Worm (Caenorhabditis elegans) whole organism, L4 larva: ENCODE measurements around the gene D2062.1.
"Not testable (repeated sequence)": the region's sequence is repeated elsewhere in the genome, so short reads cannot be mapped to it uniquely, and the experiment has no call there.

ENCODE experiments used
- F26F4.8 ChIP-seq: fragments of 200-800 bp; sonication (Bioruptor generic); conservative IDR thresholded peaks from 2 replicates; pipeline ENCODE4 v1.3.6; 2022; ENCODE audit warnings: missing genetic modification characterization, missing compliant biosample characterization
- R02D3.7 ChIP-seq: fragments of 150-350 bp; sonication (generic microtip); optimal IDR thresholded peaks from 3 replicates; lab custom pipeline; 2014; ENCODE audit warnings: missing biosample characterization, missing genetic modification characterization
- T20F7.1 ChIP-seq: fragments of 200-800 bp; sonication (Bioruptor generic); optimal IDR thresholded peaks from 2 replicates; lab custom pipeline; 2018; ENCODE audit warnings: mild to moderate bottlenecking, missing genetic modification characterization, missing compliant biosample characterization
- T26A8.4 ChIP-seq: fragments of 200-800 bp; sonication (Bioruptor generic); IDR thresholded peaks from 2 replicates; pipeline ENCODE4 v1.3.6; 2022; ENCODE audit warnings: missing genetic modification characterization, missing compliant biosample characterization
- aha-1 ChIP-seq: fragments of 150-350 bp; peaks from one replicate; lab custom pipeline; 2014; ENCODE audit warnings: missing biosample characterization, missing genetic modification characterization
- ama-1 ChIP-seq: fragments of 150-350 bp; optimal IDR thresholded peaks from 2 replicates; lab custom pipeline; 2014; ENCODE audit warnings: inconsistent platforms, mixed read lengths
- ceh-28 ChIP-seq: fragments of 150-350 bp; optimal IDR thresholded peaks from 2 replicates; lab custom pipeline; 2014; ENCODE audit warnings: missing biosample characterization, missing genetic modification reagents, missing genetic modification characterization
- duxl-1 ChIP-seq: sonication (generic microtip); optimal IDR thresholded peaks from 2 replicates; lab custom pipeline; 2016; ENCODE audit warnings: mild to moderate bottlenecking, missing genetic modification characterization, moderate library complexity, missing compliant biosample characterization; ENCODE audit not compliant: poor library complexity
- egl-27 ChIP-seq: sonication (generic microtip); optimal IDR thresholded peaks from 3 replicates; lab custom pipeline; 2017; ENCODE audit warnings: missing biosample characterization, missing genetic modification reagents, missing genetic modification characterization
- egl-43 ChIP-seq: fragments of 200-800 bp; sonication (Bioruptor generic); IDR thresholded peaks from 2 replicates; pipeline ENCODE4 v1.3.6; 2022; ENCODE audit warnings: missing genetic modification reagents, missing genetic modification characterization, missing compliant biosample characterization
- fos-1 ChIP-seq: fragments of 150-350 bp; optimal IDR thresholded peaks from 2 replicates; lab custom pipeline; 2014; ENCODE audit warnings: missing biosample characterization, missing genetic modification characterization
- gei-8 ChIP-seq: fragments of 200-800 bp; sonication (Bioruptor generic); optimal IDR thresholded peaks from 2 replicates; lab custom pipeline; 2018; ENCODE audit warnings: mild to moderate bottlenecking, missing genetic modification characterization, missing compliant biosample characterization
- hif-1 ChIP-seq, 2 experiments: sonication (generic microtip); optimal IDR thresholded peaks; 2 replicates each; lab custom pipeline; 2016 to 2017; ENCODE audit warnings: missing compliant biosample characterization in 2 of 2, missing genetic modification characterization in 2 of 2, missing genetic modification reagents in 2 of 2, missing genotype in 2 of 2, mild to moderate bottlenecking in 1 of 2
- lim-7 ChIP-seq: fragments of 200-800 bp; sonication (Bioruptor generic); IDR thresholded peaks from 2 replicates; pipeline ENCODE4 v1.3.6; 2022; ENCODE audit warnings: missing genetic modification characterization, missing compliant biosample characterization
- lin-1 ChIP-seq: fragments of 200-800 bp; sonication (Bioruptor generic); IDR thresholded peaks from 2 replicates; pipeline ENCODE4 v1.3.6; 2022; ENCODE audit warnings: missing genetic modification reagents, missing genetic modification characterization, missing compliant biosample characterization
- lin-13 ChIP-seq: fragments of 150-350 bp; optimal IDR thresholded peaks from 2 replicates; lab custom pipeline; 2014; ENCODE audit warnings: missing biosample characterization, missing genetic modification reagents, missing genetic modification characterization
- lsy-2 ChIP-seq, 2 experiments: fragments of 150-350 bp in 1 of 2; sonication (generic microtip) in 1 of 2; optimal IDR thresholded peaks; 2 replicates each; lab custom pipeline; 2014 to 2017; ENCODE audit warnings: missing biosample characterization in 2 of 2, missing genetic modification characterization in 2 of 2
- madf-9 ChIP-seq: fragments of 200-800 bp; sonication (Bioruptor generic); conservative IDR thresholded peaks from 2 replicates; pipeline ENCODE4 v1.3.6; 2022; ENCODE audit warnings: missing genetic modification reagents, missing genetic modification characterization, missing compliant biosample characterization
- mep-1 ChIP-seq: fragments of 150-350 bp; sonication (generic microtip); optimal IDR thresholded peaks from 3 replicates; lab custom pipeline; 2014; ENCODE audit warnings: missing biosample characterization, missing genetic modification characterization
- nhr-237 ChIP-seq: sonication (generic microtip); optimal IDR thresholded peaks from 2 replicates; lab custom pipeline; 2017; ENCODE audit warnings: missing biosample characterization, missing genetic modification characterization
- nhr-42 ChIP-seq: fragments of 200-800 bp; sonication (Bioruptor generic); IDR thresholded peaks from 2 replicates; pipeline ENCODE4 v1.3.6; 2022; ENCODE audit warnings: missing genetic modification characterization, missing compliant biosample characterization
- set-16 ChIP-seq: fragments of 200-800 bp; sonication (Bioruptor generic); IDR thresholded peaks from 2 replicates; pipeline ENCODE4 v1.3.6; 2022; ENCODE audit warnings: missing genetic modification reagents, missing genetic modification characterization, missing compliant biosample characterization
- spr-3 ChIP-seq: fragments of 200-800 bp; sonication (Bioruptor generic); optimal IDR thresholded peaks from 2 replicates; lab custom pipeline; 2018; ENCODE audit warnings: mild to moderate bottlenecking, missing genetic modification characterization, missing compliant biosample characterization
- unc-39 ChIP-seq: sonication (generic microtip); optimal IDR thresholded peaks from 2 replicates; lab custom pipeline; 2017; ENCODE audit warnings: missing biosample characterization, missing genetic modification characterization
- unc-62 ChIP-seq, 3 experiments: fragments of 150-350 bp in 1 of 3; sonication (generic microtip); optimal IDR thresholded peaks in 2 of 3; peaks in 1 of 3; 1 replicate in 1 of 3; 2 replicates in 2 of 3; lab custom pipeline; 2014 to 2017; ENCODE audit warnings: missing biosample characterization in 3 of 3, missing genetic modification characterization in 3 of 3, missing genetic modification reagents in 3 of 3, missing genotype in 1 of 3
- vab-7 ChIP-seq: fragments of 200-800 bp; sonication (Bioruptor generic); IDR thresholded peaks from 2 replicates; pipeline ENCODE4 v1.3.6; 2022; ENCODE audit warnings: missing genetic modification reagents, missing genetic modification characterization, missing compliant biosample characterization
- zag-1 ChIP-seq: fragments of 150-350 bp; optimal IDR thresholded peaks from 2 replicates; lab custom pipeline; 2014; ENCODE audit warnings: missing biosample characterization, missing genetic modification characterization
- zip-11 ChIP-seq: fragments of 200-800 bp; sonication (Bioruptor generic); IDR thresholded peaks from 2 replicates; pipeline ENCODE4 v1.3.6; 2022; ENCODE audit warnings: missing genetic modification characterization, missing compliant biosample characterization
- zip-2 ChIP-seq: fragments of 150-350 bp; optimal IDR thresholded peaks from 2 replicates; lab custom pipeline; 2014; ENCODE audit warnings: missing biosample characterization, missing genetic modification characterization

D2062.1 gene

DNA sequence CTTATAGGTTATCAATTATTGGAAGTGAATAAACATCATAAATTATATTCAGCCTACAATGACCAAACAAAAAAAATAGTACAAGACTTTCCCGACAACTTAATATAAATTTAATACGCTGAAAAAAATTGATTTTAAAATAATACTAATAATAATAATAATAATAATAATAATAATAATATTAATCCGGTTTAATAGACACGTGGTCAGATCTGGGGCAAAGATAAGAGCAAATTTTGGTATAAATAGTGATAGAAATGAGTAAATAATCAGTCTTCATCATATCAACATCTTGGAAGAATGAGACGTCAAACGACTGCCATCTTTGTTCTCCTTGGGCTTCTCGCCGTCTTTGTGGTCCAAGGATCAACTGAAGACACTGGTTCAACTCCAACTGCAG, 14.6 kb upstream of the D2062.1 start, which contains the start of gene msrp-5:
Gene msrp-5 (plus strand): TSS at position 301 of the 400 bp plus-strand sequence.
- TF ChIP-seq nhr-237 (tag; lab: Kevin White, UChicago); duxl-1 (tag; lab: Kevin White, UChicago); egl-27: not testable (repeated sequence)

DNA sequence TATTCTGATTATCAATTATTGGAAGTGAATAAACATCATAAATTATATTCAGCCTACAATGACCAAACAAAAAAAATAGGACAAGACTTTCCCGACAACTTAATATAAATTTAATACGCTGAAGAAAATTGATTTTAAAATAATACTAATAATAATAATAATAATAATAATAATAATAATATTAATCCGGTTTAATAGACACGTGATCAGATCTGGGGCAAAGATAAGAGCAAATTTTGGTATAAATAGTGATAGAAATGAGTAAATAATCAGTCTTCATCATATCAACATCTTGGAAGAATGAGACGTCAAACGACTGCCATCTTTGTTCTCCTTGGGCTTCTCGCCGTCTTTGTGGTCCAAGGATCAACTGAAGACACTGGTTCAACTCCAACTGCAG, 12.1 kb upstream of the D2062.1 start, which contains the start of gene msrp-6:
Gene msrp-6 (plus strand): TSS at position 301 of the 400 bp plus-strand sequence.
- TF ChIP-seq aha-1 (tag; lab: Kevin White, UChicago) (peak; percentile 25), unc-62 (GFP tag; optimal IDR thresholded peaks at IDR 0.05 in 1 of 2; lab: Kevin White, UChicago) (peak in 1 of 2 experiments; percentile 28)
- not testable (repeated sequence) for TF ChIP-seq unc-62 (tag; optimal IDR thresholded peaks at IDR 0.05; lab: Kevin White, UChicago)

DNA sequence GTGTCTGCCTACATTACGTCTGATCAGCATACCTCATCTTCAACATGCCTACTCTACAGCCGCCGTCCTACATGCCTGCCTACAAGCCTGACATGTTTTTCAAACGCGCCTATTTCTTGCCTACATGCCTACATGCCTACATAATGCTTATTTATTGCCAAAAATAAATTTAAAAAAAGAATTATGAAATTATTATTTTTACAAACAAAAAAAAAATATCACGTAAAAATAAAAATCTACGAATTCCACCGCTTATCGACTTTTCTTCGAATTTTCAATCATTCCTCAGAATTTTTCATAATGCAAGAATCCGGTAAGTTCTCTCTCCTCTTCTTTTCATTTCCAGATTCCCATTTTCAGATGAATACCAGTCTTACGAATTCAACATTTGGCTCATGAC, 8.8 kb upstream of the D2062.1 start, which contains the start of gene D2062.5:
Gene D2062.5 (plus strand): TSS at position 301 of the 400 bp plus-strand sequence.
- TF ChIP-seq zip-11 (GFP tag; lab: Robert Waterston, UW) (no peak), lim-7 (GFP tag; lab: Robert Waterston, UW) (no peak), lsy-2 (tag; optimal IDR thresholded peaks at IDR 0.05; lab: Kevin White, UChicago) (no peak), gei-8 (GFP tag; lab: Kevin White, UChicago) (no peak), zag-1 (tag; lab: Kevin White, UChicago) (no peak), T26A8.4 (GFP tag; lab: Robert Waterston, UW) (no peak), madf-9 (GFP tag; lab: Robert Waterston, UW) (no peak)
- TF ChIP-seq, all 104 proteins: peak for 0

DNA sequence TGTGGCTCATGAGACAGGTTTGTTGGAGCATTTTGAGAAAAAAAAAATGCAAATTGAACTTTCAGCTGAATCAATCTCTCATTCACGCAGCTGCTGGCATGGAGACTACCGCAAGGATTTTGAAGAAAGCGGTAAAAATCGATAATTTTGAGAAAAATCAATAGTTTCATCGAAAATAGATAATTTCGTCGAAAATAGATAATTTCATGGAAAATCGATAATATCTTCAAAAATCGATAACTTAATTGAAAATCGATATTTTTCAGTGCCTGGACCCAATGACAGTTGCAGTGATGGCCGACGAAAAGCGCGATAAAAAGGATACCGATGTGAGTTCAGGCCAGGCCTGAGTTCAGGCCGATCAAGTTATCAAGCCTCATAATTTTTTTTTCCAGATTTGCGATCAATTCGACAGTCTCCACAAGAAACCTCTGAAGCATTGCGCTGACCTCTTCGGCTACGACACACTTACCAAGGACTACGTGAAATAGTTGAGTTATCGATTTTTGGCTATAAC, 8.3 kb upstream of the D2062.1 start, which contains the start of gene D2062.4:
Gene D2062.4 (plus strand): TSS at position 467 of the 517 bp plus-strand sequence.
- peak; percentile 61 for TF ChIP-seq ceh-28 (tag; lab: Kevin White, UChicago)

DNA sequence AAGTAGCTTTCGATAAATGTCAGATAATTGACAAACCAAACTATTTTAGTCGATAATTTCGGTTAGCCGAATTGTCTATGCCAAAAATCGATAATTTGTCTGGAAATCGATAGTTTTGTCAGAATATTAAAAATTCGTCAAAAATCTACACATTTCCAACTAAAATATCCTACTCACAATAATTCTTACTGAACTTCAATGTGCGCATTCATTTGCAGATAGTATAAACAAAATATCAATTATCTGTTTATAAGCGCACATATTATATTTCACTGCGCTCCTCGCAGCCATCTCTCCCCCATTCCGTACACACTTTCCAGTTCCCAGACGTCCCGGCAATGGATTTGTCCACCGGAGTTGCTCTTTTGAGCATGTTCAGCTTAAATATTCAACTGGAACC, 6.5 kb upstream of the D2062.1 start, which contains the start of gene lgc-28:
Gene lgc-28 (plus strand): TSS at position 301 of the 400 bp plus-strand sequence.
- TF ChIP-seq spr-3 (GFP tag; lab: Kevin White, UChicago) (no peak), fos-1 (tag; lab: Kevin White, UChicago) (no peak), T20F7.1 (GFP tag; lab: Kevin White, UChicago) (no peak), hif-1 (tag; optimal IDR thresholded peaks at IDR 0.05; lab: Kevin White, UChicago) (no peak), mep-1 (tag; lab: Kevin White, UChicago) (no peak), set-16 (GFP tag; lab: Robert Waterston, UW) (no peak), vab-7 (GFP tag; lab: Robert Waterston, UW) (no peak), zip-2 (tag; lab: Kevin White, UChicago) (no peak), unc-39 (no peak), lin-1 (no peak), egl-27 (no peak)
- TF ChIP-seq, all 104 proteins: peak for 0

DNA sequence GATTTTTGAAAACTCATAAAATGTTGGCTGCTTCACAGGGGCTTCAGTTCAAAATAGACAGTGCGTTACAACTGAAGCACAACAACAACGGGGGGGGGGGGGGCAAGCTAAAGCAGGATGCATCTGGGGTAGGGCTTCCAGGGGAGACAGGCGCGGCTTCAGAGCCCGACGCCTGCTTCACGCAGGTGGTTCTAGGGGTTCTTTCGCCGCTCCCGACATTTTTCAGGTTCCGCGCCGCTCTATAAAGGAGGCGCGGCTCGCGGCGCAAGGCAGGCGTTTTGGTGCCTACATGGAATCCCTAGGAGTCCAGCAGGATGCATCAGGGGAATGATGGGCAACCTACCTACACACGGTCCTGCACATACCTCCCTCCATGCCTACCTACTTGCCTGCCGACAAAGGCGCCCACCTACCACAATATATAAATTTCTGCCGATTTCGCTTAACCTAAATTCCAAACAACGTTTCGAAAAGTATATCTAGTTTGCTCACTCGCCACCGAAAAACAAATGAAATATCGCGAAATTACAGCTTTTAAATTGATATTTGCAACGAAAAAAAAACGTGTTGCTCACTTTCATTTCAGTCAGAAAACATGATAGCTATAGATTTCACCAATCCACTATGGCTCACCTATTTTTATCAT, 4.0 kb upstream of the D2062.1 start, which contains the start of gene sri-71:
Gene sri-71 (plus strand): TSS at position 596 of the 646 bp plus-strand sequence.
- TF ChIP-seq lim-7 (GFP tag; lab: Robert Waterston, UW): no peak
- no peak for TF ChIP-seq R02D3.7 (tag; lab: Kevin White, UChicago)
- TF ChIP-seq aha-1 (tag; lab: Kevin White, UChicago): peak; percentile 10
- no peak for TF ChIP-seq ama-1
- peak; percentile 93 for TF ChIP-seq set-16 (GFP tag; lab: Robert Waterston, UW)
- no peak for TF ChIP-seq F26F4.8 (GFP tag; lab: Robert Waterston, UW)
- no peak for TF ChIP-seq lin-13 (GFP tag; lab: Kevin White, UChicago)
- TF ChIP-seq nhr-42: no peak
- TF ChIP-seq egl-43: peak; percentile 65; the same call in 1 of the 2 replicates
